Worm (Caenorhabditis elegans): ENCODE results near the gene bath-13.

- TF ChIP-seq ama-1 (optimal IDR thresholded peaks at IDR 0.05), result no peak
- TF ChIP-seq B0310.2 (tag; optimal IDR thresholded peaks at IDR 0.05), result no peak
- TF ChIP-seq F13C5.2 (tag; optimal IDR thresholded peaks at IDR 0.05), result no peak
- no peak for TF ChIP-seq hnd-1 (tag; optimal IDR thresholded peaks at IDR 0.05)
- TF ChIP-seq tra-4 (tag; optimal IDR thresholded peaks at IDR 0.05), result no peak
- TF ChIP-seq ets-7 (tag; optimal IDR thresholded peaks at IDR 0.05), result no peak
- TF ChIP-seq pes-1 (GFP tag; IDR thresholded peaks at IDR 0.05), result no peak
- no peak for TF ChIP-seq tbx-37 (GFP tag; conservative IDR thresholded peaks at IDR 0.05)
- no peak for TF ChIP-seq hmg-4 (GFP tag; optimal IDR thresholded peaks at IDR 0.05)
- TF ChIP-seq ceh-13 (GFP tag; optimal IDR thresholded peaks at IDR 0.05), result no peak
- no peak for TF ChIP-seq flt-1 (GFP tag; IDR thresholded peaks at IDR 0.05)
- no peak for TF ChIP-seq hmbx-1 (tag; optimal IDR thresholded peaks at IDR 0.05)
These were observed 17.4 kb downstream of the bath-13 start, which contains the start of gene gbas-1 for ce11 chrII:2504431-2504928.

Data from whole organism, early embryonic.